Fruit fly (Drosophila melanogaster) S2 (cell line): Measurements from ENCODE around the gene Polr3E.

Source experiments
- CG8478 ChIP-seq: fragments of >200 bp; optimal IDR thresholded peaks from 2 replicates; lab custom pipeline; 2018
- CTCF ChIP-seq, 2 experiments: fragments of >200 bp; optimal IDR thresholded peaks; 2 replicates each; lab custom pipeline; 2018

- no peak for TF ChIP-seq CG8478 (lab: Kevin White, UChicago)
- TF ChIP-seq CTCF (optimal IDR thresholded peaks at IDR 0.05; lab: Kevin White, UChicago), result no peak
Measured at dm6 chr3L:21043435-21043834, 11.8 kb downstream of the Polr3E start.
